Worm (Caenorhabditis elegans) whole organism, late embryonic: ENCODE data around the gene srh-20.

ENCODE experiments used
- K02D7.2 ChIP-seq: sonication (generic microtip); optimal IDR thresholded peaks from 2 replicates; lab custom pipeline; 2017; ENCODE audit warnings: mild to moderate bottlenecking, missing genetic modification characterization, missing compliant biosample characterization
- Y22D7AL.16 ChIP-seq: sonication (generic microtip); optimal IDR thresholded peaks from 2 replicates; lab custom pipeline; 2016; ENCODE audit warnings: missing genetic modification characterization, missing compliant biosample characterization
- ama-1 ChIP-seq: fragments of 150-350 bp; optimal IDR thresholded peaks from 2 replicates; lab custom pipeline; 2014
- ceh-14 ChIP-seq: sonication (generic microtip); optimal IDR thresholded peaks from 2 replicates; lab custom pipeline; 2016; ENCODE audit warnings: missing genotype, missing genetic modification characterization, missing compliant biosample characterization
- ceh-18 ChIP-seq: sonication (generic microtip); optimal IDR thresholded peaks from 2 replicates; lab custom pipeline; 2016; ENCODE audit warnings: missing genetic modification characterization, missing compliant biosample characterization
- ceh-2 ChIP-seq: sonication (generic microtip); optimal IDR thresholded peaks from 2 replicates; lab custom pipeline; 2016; ENCODE audit warnings: missing genotype, missing genetic modification characterization, missing compliant biosample characterization
- ceh-22 ChIP-seq: sonication (generic microtip); optimal IDR thresholded peaks from 2 replicates; lab custom pipeline; 2017; ENCODE audit warnings: missing biosample characterization, missing genetic modification characterization
- ceh-24 ChIP-seq: sonication (generic microtip); optimal IDR thresholded peaks from 2 replicates; lab custom pipeline; 2016; ENCODE audit warnings: mild to moderate bottlenecking, missing genetic modification characterization, missing compliant biosample characterization
- ceh-48 ChIP-seq: sonication (generic microtip); optimal IDR thresholded peaks from 2 replicates; lab custom pipeline; 2016; ENCODE audit warnings: missing genetic modification characterization, inconsistent platforms, missing compliant biosample characterization
- ceh-9 ChIP-seq: sonication (generic microtip); optimal IDR thresholded peaks from 2 replicates; lab custom pipeline; 2016; ENCODE audit warnings: mild to moderate bottlenecking, missing genetic modification characterization, inconsistent platforms, missing compliant biosample characterization
- che-1 ChIP-seq: sonication (generic microtip); optimal IDR thresholded peaks from 2 replicates; lab custom pipeline; 2016; ENCODE audit warnings: mild to moderate bottlenecking, missing genetic modification characterization, missing compliant biosample characterization
- eyg-1 ChIP-seq: sonication (generic microtip); optimal IDR thresholded peaks from 2 replicates; lab custom pipeline; 2016; ENCODE audit warnings: missing genotype, missing genetic modification characterization, missing compliant biosample characterization
- fax-1 ChIP-seq: sonication (generic microtip); optimal IDR thresholded peaks from 2 replicates; lab custom pipeline; 2016; ENCODE audit warnings: missing genotype, missing genetic modification characterization, missing compliant biosample characterization
- fkh-6 ChIP-seq: sonication (generic microtip); optimal IDR thresholded peaks from 2 replicates; lab custom pipeline; 2016; ENCODE audit warnings: missing genetic modification characterization, missing compliant biosample characterization
- hlh-15 ChIP-seq: sonication (generic microtip); optimal IDR thresholded peaks from 2 replicates; lab custom pipeline; 2016; ENCODE audit warnings: missing genetic modification characterization, missing compliant biosample characterization
- hlh-30 ChIP-seq: sonication (generic microtip); optimal IDR thresholded peaks from 2 replicates; lab custom pipeline; 2017; ENCODE audit warnings: antibody characterized with exemption, missing genetic modification characterization, missing compliant biosample characterization; ENCODE audit not compliant: insufficient read depth
- hlh-6 ChIP-seq: sonication (generic microtip); optimal IDR thresholded peaks from 2 replicates; lab custom pipeline; 2016; ENCODE audit warnings: missing genotype, missing genetic modification characterization, missing compliant biosample characterization
- hlh-8 ChIP-seq: sonication (generic microtip); optimal IDR thresholded peaks from 2 replicates; lab custom pipeline; 2016; ENCODE audit warnings: missing genotype, missing genetic modification characterization, missing compliant biosample characterization
- lim-6 ChIP-seq: sonication (generic microtip); optimal IDR thresholded peaks from 2 replicates; lab custom pipeline; 2016; ENCODE audit warnings: missing genetic modification characterization, missing compliant biosample characterization
- lin-11 ChIP-seq: fragments of 200-800 bp; sonication (Bioruptor generic); optimal IDR thresholded peaks from 2 replicates; lab custom pipeline; 2018; ENCODE audit warnings: mild to moderate bottlenecking, missing genetic modification characterization, missing compliant biosample characterization
- mec-3 ChIP-seq: sonication (generic microtip); optimal IDR thresholded peaks from 2 replicates; lab custom pipeline; 2016; ENCODE audit warnings: borderline replicate concordance, missing genetic modification characterization, missing compliant biosample characterization
- nfya-1 ChIP-seq: sonication (generic microtip); optimal IDR thresholded peaks from 2 replicates; lab custom pipeline; 2017; ENCODE audit warnings: missing genetic modification characterization, mild to moderate bottlenecking, missing compliant biosample characterization, antibody characterized with exemption, moderate library complexity
- pha-2 ChIP-seq: sonication (generic microtip); optimal IDR thresholded peaks from 2 replicates; lab custom pipeline; 2017; ENCODE audit warnings: mild to moderate bottlenecking, missing genetic modification characterization, missing compliant biosample characterization
- pha-4 ChIP-seq: fragments of 150-350 bp; optimal IDR thresholded peaks from 2 replicates; lab custom pipeline; 2018; ENCODE audit warnings: missing biosample characterization, missing genetic modification reagents, missing genetic modification characterization
- pqm-1 ChIP-seq: sonication (generic microtip); optimal IDR thresholded peaks from 2 replicates; lab custom pipeline; 2016; ENCODE audit warnings: missing genetic modification characterization, missing compliant biosample characterization
- pros-1 ChIP-seq: fragments of 150-350 bp; optimal IDR thresholded peaks from 2 replicates; lab custom pipeline; 2014; ENCODE audit warnings: missing biosample characterization, missing genetic modification reagents, missing genetic modification characterization
- rnt-1 ChIP-seq: sonication (generic microtip); optimal IDR thresholded peaks from 2 replicates; lab custom pipeline; 2016; ENCODE audit warnings: missing genetic modification characterization, missing compliant biosample characterization
- sdc-2 ChIP-seq: sonication (generic microtip); optimal IDR thresholded peaks from 2 replicates; lab custom pipeline; 2016; ENCODE audit warnings: missing genotype, missing genetic modification characterization, missing compliant biosample characterization
- sox-4 ChIP-seq: sonication (generic microtip); optimal IDR thresholded peaks from 2 replicates; lab custom pipeline; 2017; ENCODE audit warnings: mild to moderate bottlenecking, missing genetic modification characterization, inconsistent platforms, missing compliant biosample characterization
- syd-9 ChIP-seq: sonication (generic microtip); optimal IDR thresholded peaks from 2 replicates; lab custom pipeline; 2016; ENCODE audit warnings: mild to moderate bottlenecking, missing genetic modification characterization, moderate library complexity, missing compliant biosample characterization
- tbx-2 ChIP-seq: sonication (generic microtip); optimal IDR thresholded peaks from 2 replicates; lab custom pipeline; 2016; ENCODE audit warnings: missing genetic modification characterization, missing compliant biosample characterization
- tbx-7 ChIP-seq: sonication (generic microtip); optimal IDR thresholded peaks from 2 replicates; lab custom pipeline; 2016; ENCODE audit warnings: missing genotype, missing genetic modification characterization, missing compliant biosample characterization
- unc-42 ChIP-seq: sonication (generic microtip); optimal IDR thresholded peaks from 2 replicates; lab custom pipeline; 2016; ENCODE audit warnings: missing genotype, missing genetic modification characterization, missing compliant biosample characterization
- unc-55 ChIP-seq: sonication (generic microtip); optimal IDR thresholded peaks from 2 replicates; lab custom pipeline; 2017; ENCODE audit warnings: missing biosample characterization, missing genetic modification reagents, missing genetic modification characterization

Gene srh-20

DNA sequence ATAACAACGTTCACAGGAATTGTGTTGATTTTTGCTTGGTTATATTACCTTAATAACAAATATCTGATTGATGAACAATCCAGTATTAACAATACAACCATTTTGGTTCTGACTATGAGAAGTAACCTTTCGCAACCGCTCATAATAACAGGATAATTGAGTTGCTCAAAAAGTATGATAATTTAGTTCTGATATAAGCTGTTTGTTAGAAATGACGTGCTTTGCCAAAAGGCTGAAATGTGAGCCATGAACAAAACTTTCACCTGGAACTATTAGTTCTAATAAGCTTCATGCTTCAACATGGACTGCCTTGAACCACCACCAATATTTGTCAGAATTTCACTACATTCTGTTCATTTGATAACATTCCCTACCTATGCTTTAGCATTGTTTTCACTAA is at the start of gene srh-20:
TSS of gene srh-20 (plus strand) at position 301 of the 400 bp plus-strand sequence.
- no peak for TF ChIP-seq hlh-6 (tag; lab: Kevin White, UChicago)
- no peak for TF ChIP-seq ceh-24 (tag; lab: Kevin White, UChicago)
- no peak for TF ChIP-seq syd-9 (tag; lab: Kevin White, UChicago)
- no peak for TF ChIP-seq ceh-18 (tag; lab: Kevin White, UChicago)
- TF ChIP-seq fax-1 (tag; lab: Kevin White, UChicago): no peak

DNA sequence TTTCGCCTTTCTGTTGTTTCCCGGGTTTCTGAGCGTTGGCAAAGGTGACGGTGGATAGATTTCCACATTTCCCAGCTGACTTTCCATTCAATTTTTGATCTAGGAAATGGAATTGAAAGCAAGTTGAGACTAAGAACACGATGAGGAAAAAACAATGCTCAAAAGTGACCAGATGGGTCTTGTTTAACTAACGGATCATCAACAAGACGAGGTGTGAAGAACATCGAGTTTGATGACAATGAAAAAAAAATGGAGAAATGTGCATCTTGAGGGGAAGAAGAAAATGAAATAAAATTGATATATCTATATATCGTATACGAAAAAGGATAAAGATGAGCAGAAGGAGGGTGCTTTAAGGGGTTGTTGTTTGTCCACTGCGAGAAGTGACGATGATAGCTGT is 47.1 kb upstream of the srh-20 start, which contains the start of gene T19H12.6:
TSS of gene T19H12.6 (minus strand) at position 101 of the 400 bp plus-strand sequence.
- TF ChIP-seq ceh-9 (tag; lab: Kevin White, UChicago) (no peak), pqm-1 (tag; lab: Kevin White, UChicago) (no peak), hlh-15 (no peak)

DNA sequence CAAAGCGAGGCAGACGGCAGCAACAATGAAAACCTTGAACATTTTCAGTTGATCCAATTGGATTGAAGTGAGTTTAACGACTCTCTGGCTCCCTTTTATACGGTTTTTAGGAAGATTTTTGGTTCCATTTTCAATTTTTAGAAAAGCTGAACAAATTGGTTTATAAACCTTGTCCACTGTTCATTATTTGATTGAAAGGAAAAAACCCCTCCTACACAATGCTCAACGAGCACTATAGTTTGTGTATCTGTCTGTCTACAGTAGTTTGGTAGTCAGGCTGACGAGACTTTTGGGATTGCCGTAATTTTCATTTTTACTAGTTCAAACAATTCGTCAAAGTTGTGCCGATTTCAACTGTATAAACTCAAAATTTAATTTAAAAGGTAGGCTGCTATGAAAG is 45.5 kb upstream of the srh-20 start, which contains the start of gene T19H12.15:
TSS of gene T19H12.15 (minus strand) at position 101 of the 400 bp plus-strand sequence.
- no peak for TF ChIP-seq tbx-7 (tag; lab: Kevin White, UChicago)
- TF ChIP-seq ceh-14: no peak
- TF ChIP-seq sdc-2 (tag; lab: Kevin White, UChicago): no peak
- TF ChIP-seq ama-1 (lab: Kevin White, UChicago): no peak
- TF ChIP-seq che-1 (tag; lab: Kevin White, UChicago): no peak
- no peak for TF ChIP-seq nfya-1

ce11 chrV:4881377-4881776 is 43.3 kb upstream of the srh-20 start, which contains the start of gene str-32:
Gene str-32, minus strand, starts transcription at chrV:4881477.
- no peak for TF ChIP-seq rnt-1 (tag; lab: Kevin White, UChicago)
- no peak for TF ChIP-seq lim-6
- TF ChIP-seq K02D7.2 (tag; lab: Kevin White, UChicago): no peak
- no peak for TF ChIP-seq che-1 (tag; lab: Kevin White, UChicago)
- TF ChIP-seq pha-4 (tag; lab: Kevin White, UChicago): no peak
- TF ChIP-seq ceh-2: no peak
- no peak for TF ChIP-seq ceh-22 (tag; lab: Kevin White, UChicago)
- TF ChIP-seq hlh-30 (tag; lab: Kevin White, UChicago): no peak
- TF ChIP-seq sox-4 (tag; lab: Kevin White, UChicago): no peak
- no peak for TF ChIP-seq ceh-48 (tag; lab: Kevin White, UChicago)
- TF ChIP-seq hlh-15: no peak

ce11 chrV:4884490-4884889 is 40.2 kb upstream of the srh-20 start, which contains the start of gene T19H12.12:
Gene T19H12.12, plus strand, starts transcription at chrV:4884790.
- TF ChIP-seq eyg-1 (no peak), Y22D7AL.16 (no peak), lin-11 (no peak), pqm-1 (tag; lab: Kevin White, UChicago) (no peak), ceh-24 (tag; lab: Kevin White, UChicago) (no peak), fkh-6 (tag; lab: Kevin White, UChicago) (no peak), ceh-18 (tag; lab: Kevin White, UChicago) (no peak), pros-1 (tag; lab: Kevin White, UChicago) (no peak), ceh-48 (tag; lab: Kevin White, UChicago) (no peak), pha-2 (tag; lab: Kevin White, UChicago) (no peak), che-1 (tag; lab: Kevin White, UChicago) (no peak), unc-42 (tag; lab: Kevin White, UChicago) (no peak), mec-3 (tag; lab: Kevin White, UChicago) (no peak), unc-55 (no peak), tbx-2 (tag; lab: Kevin White, UChicago) (no peak), hlh-6 (tag; lab: Kevin White, UChicago) (no peak)

ce11 chrV:4885372-4885771 is 39.3 kb upstream of the srh-20 start, which contains the start of gene T19H12.3:
Gene T19H12.3, plus strand, starts transcription at chrV:4885672.
- TF ChIP-seq lin-11 (no peak), pros-1 (tag; lab: Kevin White, UChicago) (no peak), Y22D7AL.16 (no peak), hlh-8 (tag; lab: Kevin White, UChicago) (no peak), ceh-2 (no peak)
